Worm (Caenorhabditis elegans): ENCODE measurements around the gene C27D6.12.
A peak's percentile ranks its signal among the peaks of the same experiment; 100 is the strongest.

- no peak for TF ChIP-seq mxl-1 (tag; optimal IDR thresholded peaks at IDR 0.05)
- no peak for TF ChIP-seq bed-2 (GFP tag; IDR thresholded peaks at IDR 0.05)
- TF ChIP-seq tbp1 (GFP tag; optimal IDR thresholded peaks at IDR 0.05): peak; percentile 25
- TF ChIP-seq lin-40 (tag; optimal IDR thresholded peaks at IDR 0.05): peak; percentile 58
- TF ChIP-seq nhr-179 (tag; optimal IDR thresholded peaks at IDR 0.05): no peak
- no peak for TF ChIP-seq snpc-4 (GFP tag; optimal IDR thresholded peaks at IDR 0.05)
- TF ChIP-seq snpc-4 (tag; optimal IDR thresholded peaks at IDR 0.05): peak in 3 of 4 experiments; percentile 31 to 54 (median 38)
- TF ChIP-seq madf-10 (tag; optimal IDR thresholded peaks at IDR 0.05): peak; percentile 61
- TF ChIP-seq pha-4 (tag; optimal IDR thresholded peaks at IDR 0.05): no peak
- TF ChIP-seq snpc-3.4 (tag; optimal IDR thresholded peaks at IDR 0.05): no peak
- TF ChIP-seq pbrm-1 (GFP tag; IDR thresholded peaks at IDR 0.05): 0 out of 2 replicates have a peak, but pooled peaks have one; percentile 34
- TF ChIP-seq cebp-1 (GFP tag; IDR thresholded peaks at IDR 0.05): no peak
- TF ChIP-seq cebp-1 (tag; optimal IDR thresholded peaks at IDR 0.05): peak; percentile 72
- no peak for TF ChIP-seq dpl-1 (GFP tag; optimal IDR thresholded peaks at IDR 0.05)
- no peak for TF ChIP-seq B0019.2 (GFP tag; conservative IDR thresholded peaks at IDR 0.05)
- peak in 1 of 3 experiments; percentile 50 for TF ChIP-seq lin-35 (GFP tag; optimal IDR thresholded peaks at IDR 0.05)
Measured at ce11 chrII:5181497-5181896, 3.7 kb upstream of the C27D6.12 start.

Data from whole organism, young adult.